Worm (Caenorhabditis elegans) whole organism, midembryonic: ENCODE data around the gene col-173.

Experiments used
- cog-1 ChIP-seq: sonication (generic microtip); optimal IDR thresholded peaks from 2 replicates; lab custom pipeline; 2016; ENCODE audit warnings: missing genetic modification characterization, missing compliant biosample characterization
- flt-1 ChIP-seq: fragments of 200-800 bp; sonication (Bioruptor generic); IDR thresholded peaks from 2 replicates; pipeline ENCODE4 v1.3.6; 2022; ENCODE audit warnings: missing genetic modification characterization, missing compliant biosample characterization
- med-1 ChIP-seq: sonication (generic microtip); optimal IDR thresholded peaks from 2 replicates; lab custom pipeline; 2017; ENCODE audit warnings: missing genetic modification characterization, mild to moderate bottlenecking, missing compliant biosample characterization, antibody characterized with exemption, missing genetic modification reagents; ENCODE audit not compliant: insufficient read depth
- tab-1 ChIP-seq: fragments of 200-800 bp; sonication (Bioruptor generic); IDR thresholded peaks from 2 replicates; pipeline ENCODE4 v1.3.6; 2022; ENCODE audit warnings: missing genetic modification characterization, missing compliant biosample characterization
- ztf-23 ChIP-seq: fragments of 200-800 bp; sonication (Bioruptor generic); IDR thresholded peaks from 2 replicates; pipeline ENCODE4 v1.3.6; 2022; ENCODE audit warnings: missing genetic modification reagents, missing genetic modification characterization, missing compliant biosample characterization

DNA sequence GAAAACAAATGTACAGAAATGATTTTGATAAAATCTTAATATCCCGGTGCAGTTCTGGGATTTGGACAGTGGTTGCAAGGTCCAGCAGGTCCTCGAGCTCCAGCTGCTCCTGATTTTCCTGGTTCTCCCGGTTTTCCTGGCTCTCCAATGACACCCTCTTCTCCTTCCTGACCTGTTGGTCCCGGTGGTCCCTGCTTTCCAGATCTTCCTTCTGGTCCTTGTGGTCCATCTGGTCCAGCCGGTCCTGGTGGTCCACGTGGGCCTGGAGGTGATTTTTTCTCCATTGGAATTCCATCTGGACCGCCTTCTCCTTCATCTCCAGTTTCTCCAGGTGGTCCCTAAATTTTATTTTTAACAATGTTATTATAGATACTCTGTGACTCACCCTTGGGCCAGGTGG lies 2.1 kb downstream of the col-173 start:
- TF ChIP-seq ztf-23 (GFP tag; lab: Robert Waterston, UW), result no peak
- no peak for TF ChIP-seq tab-1
- no peak for TF ChIP-seq med-1 (GFP tag; lab: Kevin White, UChicago)
- TF ChIP-seq cog-1, result no peak
- TF ChIP-seq flt-1 (GFP tag; lab: Robert Waterston, UW), result no peak
